Worm (Caenorhabditis elegans): ENCODE data around the gene B0564.2.

The B0564.2 gene

DNA sequence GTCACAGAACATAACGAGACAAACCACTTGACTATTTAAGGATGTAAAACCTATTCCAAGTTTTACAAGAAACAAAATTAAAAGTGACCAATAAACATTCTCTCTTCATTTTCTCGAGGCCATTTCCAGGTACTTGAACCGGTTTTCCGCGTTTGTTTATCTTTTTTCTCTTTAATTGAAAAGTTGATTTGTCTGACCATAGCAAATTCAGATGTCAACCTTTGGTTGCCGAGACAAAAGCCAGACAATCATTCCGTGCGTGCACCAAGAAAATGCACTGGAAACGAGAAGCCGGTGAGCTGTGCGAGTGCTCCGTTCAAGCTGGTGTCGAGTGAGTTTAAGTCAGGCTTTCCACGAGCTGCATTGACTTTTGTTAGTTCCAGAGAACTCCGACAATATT is 25.4 kb upstream of the B0564.2 start:
- TF ChIP-seq lim-6 (tag; optimal IDR thresholded peaks at IDR 0.05) = no peak
- TF ChIP-seq unc-55 (GFP tag; optimal IDR thresholded peaks at IDR 0.05) = no peak
- TF ChIP-seq ceh-6 (GFP tag; optimal IDR thresholded peaks at IDR 0.05) = no peak
- no peak for TF ChIP-seq ceh-34 (tag; optimal IDR thresholded peaks at IDR 0.05)
- no peak for TF ChIP-seq unc-86 (tag; optimal IDR thresholded peaks at IDR 0.05)
- no peak for TF ChIP-seq ref-2 (tag; optimal IDR thresholded peaks at IDR 0.05)
- TF ChIP-seq dmd-4 (tag; optimal IDR thresholded peaks at IDR 0.05; ENCODE audit: borderline replicate concordance) = no peak
- TF ChIP-seq sdc-2 (tag; optimal IDR thresholded peaks at IDR 0.05) = no peak
- no peak for TF ChIP-seq Y22D7AL.16 (tag; optimal IDR thresholded peaks at IDR 0.05)
- TF ChIP-seq C08G9.2 (tag; optimal IDR thresholded peaks at IDR 0.05) = no peak
- TF ChIP-seq sox-4 (tag; optimal IDR thresholded peaks at IDR 0.05) = no peak
- no peak for TF ChIP-seq zip-5 (tag; optimal IDR thresholded peaks at IDR 0.05)
- no peak for TF ChIP-seq odd-2 (tag; optimal IDR thresholded peaks at IDR 0.05)

DNA sequence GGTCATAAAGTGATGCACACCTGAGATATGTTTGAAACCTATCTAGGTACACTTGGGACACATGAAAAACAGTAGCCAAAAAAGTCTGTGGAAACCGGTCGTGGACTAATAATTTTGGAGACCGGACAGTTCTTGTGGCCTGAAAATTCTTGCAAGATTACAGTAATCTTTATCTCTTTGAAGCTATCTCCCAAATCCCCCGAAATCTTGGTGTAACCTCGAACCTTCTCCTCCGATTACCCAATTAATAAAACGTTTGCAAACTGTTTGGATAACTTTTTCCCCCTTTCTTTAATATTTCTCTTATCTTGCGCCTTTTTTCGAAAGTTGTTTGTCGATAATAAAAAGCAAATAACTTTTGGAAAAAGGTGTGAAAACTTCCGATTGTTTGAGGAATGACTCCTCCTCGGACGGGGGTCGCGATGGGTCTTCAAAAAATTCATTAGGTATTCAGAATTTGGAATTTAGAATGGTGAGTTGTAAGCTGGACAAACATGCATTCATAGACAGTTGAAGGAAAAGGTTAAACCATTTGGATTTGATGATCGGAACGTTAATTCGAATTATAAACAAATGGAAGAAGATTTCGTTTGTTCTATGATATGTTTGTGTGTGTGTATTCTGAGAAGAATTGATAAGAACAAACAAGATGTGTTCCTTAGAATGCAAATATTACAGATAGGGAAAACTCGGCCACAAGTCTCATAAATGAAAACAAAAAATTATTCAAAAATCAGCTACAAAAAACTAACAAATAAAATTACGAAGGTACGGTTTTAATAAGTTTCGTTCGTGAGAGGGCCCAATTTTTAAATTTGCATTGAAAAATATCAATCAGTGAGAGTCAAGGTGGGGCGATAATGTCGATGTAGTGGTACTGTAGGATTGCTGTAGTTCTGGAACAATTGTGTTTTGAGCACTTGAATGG is 24.4 kb upstream of the B0564.2 start:
- TF ChIP-seq zip-5 (tag; optimal IDR thresholded peaks at IDR 0.05) (no peak), C08G9.2 (tag; optimal IDR thresholded peaks at IDR 0.05) (no peak), hlh-6 (tag; optimal IDR thresholded peaks at IDR 0.05) (no peak), pros-1 (tag; optimal IDR thresholded peaks at IDR 0.05) (no peak), pag-3 (tag; optimal IDR thresholded peaks at IDR 0.05; ENCODE audit: borderline replicate concordance) (no peak), ceh-14 (tag; optimal IDR thresholded peaks at IDR 0.05) (no peak), ceh-24 (tag; optimal IDR thresholded peaks at IDR 0.05) (no peak), ceh-31 (tag; optimal IDR thresholded peaks at IDR 0.05) (no peak), ama-1 (optimal IDR thresholded peaks at IDR 0.05) (no peak), T23F11.4 (GFP tag; optimal IDR thresholded peaks at IDR 0.05) (no peak), elt-2 (tag; optimal IDR thresholded peaks at IDR 0.05) (no peak), ztf-16 (tag; optimal IDR thresholded peaks at IDR 0.05) (no peak), nhr-232 (tag; optimal IDR thresholded peaks at IDR 0.05) (no peak), ceh-2 (tag; optimal IDR thresholded peaks at IDR 0.05) (no peak), tbx-7 (tag; optimal IDR thresholded peaks at IDR 0.05) (no peak)

DNA sequence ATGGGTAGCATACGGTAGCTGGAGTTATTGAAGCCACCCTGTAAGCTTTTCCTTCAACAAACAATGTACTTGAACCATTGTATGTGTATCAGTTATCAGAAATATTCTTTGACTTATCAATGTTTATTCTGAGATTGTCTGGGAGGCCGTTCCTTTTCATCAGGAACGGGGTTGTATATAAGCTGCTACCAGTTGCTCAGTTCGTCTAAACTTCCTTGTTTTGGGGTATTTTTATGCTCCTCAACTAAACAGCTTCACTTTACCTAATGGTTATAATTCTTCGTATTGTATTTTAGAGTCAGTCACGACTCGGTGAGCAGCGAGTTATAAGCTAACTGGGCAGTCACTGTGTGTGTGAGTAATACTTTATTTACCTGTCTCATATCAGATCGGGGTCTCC is 21.8 kb upstream of the B0564.2 start:
- no peak for TF ChIP-seq ceh-19 (GFP tag; optimal IDR thresholded peaks at IDR 0.05)
- no peak for TF ChIP-seq nhr-11 (tag; optimal IDR thresholded peaks at IDR 0.05)
- no peak for TF ChIP-seq dmd-4 (tag; optimal IDR thresholded peaks at IDR 0.05; ENCODE audit: borderline replicate concordance)
- TF ChIP-seq eyg-1 (tag; optimal IDR thresholded peaks at IDR 0.05) = no peak
- TF ChIP-seq ceh-14 (tag; optimal IDR thresholded peaks at IDR 0.05) = no peak
- no peak for TF ChIP-seq K09A11.1 (tag; optimal IDR thresholded peaks at IDR 0.05; ENCODE audit: insufficient read depth)
- TF ChIP-seq lim-6 (tag; optimal IDR thresholded peaks at IDR 0.05) = no peak
- TF ChIP-seq ceh-22 (tag; optimal IDR thresholded peaks at IDR 0.05) = no peak

ce11 chrIV:13086705-13087104 is 20.8 kb upstream of the B0564.2 start, which contains the start of gene spin-2:
spin-2 (plus strand) TSS chrIV:13087005.
- TF ChIP-seq hlh-15 (tag; optimal IDR thresholded peaks at IDR 0.05) = no peak
- TF ChIP-seq mec-3 (tag; optimal IDR thresholded peaks at IDR 0.05; ENCODE audit: borderline replicate concordance) = no peak
- no peak for TF ChIP-seq pax-1 (tag; optimal IDR thresholded peaks at IDR 0.05)
- TF ChIP-seq unc-3 (GFP tag; conservative IDR thresholded peaks at IDR 0.05) = no peak
- TF ChIP-seq unc-3 (tag; optimal IDR thresholded peaks at IDR 0.05) = no peak
- TF ChIP-seq elt-2 (tag; optimal IDR thresholded peaks at IDR 0.05) = no peak
- TF ChIP-seq pag-3 (tag; optimal IDR thresholded peaks at IDR 0.05; ENCODE audit: borderline replicate concordance) = no peak
- no peak for TF ChIP-seq ceh-18 (tag; optimal IDR thresholded peaks at IDR 0.05)
- TF ChIP-seq pat-9 (tag; optimal IDR thresholded peaks at IDR 0.05) = no peak
